Worm (Caenorhabditis elegans): ENCODE measurements around the gene ins-31.

DNA sequence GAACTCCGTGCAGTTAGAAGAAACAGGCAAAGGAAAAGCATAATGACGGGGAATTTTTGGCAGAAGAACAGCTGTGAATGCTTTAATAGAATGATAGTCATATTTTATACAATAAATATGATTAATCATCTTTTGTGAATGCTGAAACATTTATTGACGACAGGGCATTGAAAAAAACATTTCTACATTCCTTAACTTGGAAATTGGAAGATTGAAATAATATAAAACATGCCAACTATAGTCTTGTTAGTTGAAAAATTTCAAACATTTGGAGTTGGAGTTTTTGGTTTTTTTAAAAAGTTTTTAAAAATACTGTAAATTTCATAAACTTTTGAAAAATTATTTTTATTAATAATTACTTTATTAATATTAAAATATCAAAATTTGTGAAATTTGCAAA, 30.0 kb upstream of the ins-31 start, which contains the start of gene Y25C1A.14:
- no peak for TF ChIP-seq ztf-11 (tag; optimal IDR thresholded peaks at IDR 0.05)
- TF ChIP-seq zag-1 (tag; optimal IDR thresholded peaks at IDR 0.05), result no peak
- TF ChIP-seq R02D3.7 (tag; optimal IDR thresholded peaks at IDR 0.05), result no peak
- TF ChIP-seq unc-62 (GFP tag; optimal IDR thresholded peaks at IDR 0.05), result no peak
- no peak for TF ChIP-seq unc-39 (tag; optimal IDR thresholded peaks at IDR 0.05)
- TF ChIP-seq mdl-1 (tag; optimal IDR thresholded peaks at IDR 0.05), result no peak
- TF ChIP-seq ama-1 (optimal IDR thresholded peaks at IDR 0.05), result no peak
- no peak for TF ChIP-seq nhr-12 (tag; optimal IDR thresholded peaks at IDR 0.05)
- no peak for TF ChIP-seq ceh-82 (tag; optimal IDR thresholded peaks at IDR 0.05)
- TF ChIP-seq nfya-1 (tag; optimal IDR thresholded peaks at IDR 0.05; ENCODE audit: insufficient read depth), result no peak
- TF ChIP-seq egl-27 (tag; optimal IDR thresholded peaks at IDR 0.05), result no peak
- TF ChIP-seq tbx-2 (tag; optimal IDR thresholded peaks at IDR 0.05), result no peak
- TF ChIP-seq nhr-76 (tag; optimal IDR thresholded peaks at IDR 0.05), result no peak

All from whole organism, L3 larva.